Worm (Caenorhabditis elegans): Measurements from ENCODE around the gene vab-9.
A peak's percentile ranks its signal among the peaks of the same experiment; 100 is the strongest.

vab-9 gene

DNA sequence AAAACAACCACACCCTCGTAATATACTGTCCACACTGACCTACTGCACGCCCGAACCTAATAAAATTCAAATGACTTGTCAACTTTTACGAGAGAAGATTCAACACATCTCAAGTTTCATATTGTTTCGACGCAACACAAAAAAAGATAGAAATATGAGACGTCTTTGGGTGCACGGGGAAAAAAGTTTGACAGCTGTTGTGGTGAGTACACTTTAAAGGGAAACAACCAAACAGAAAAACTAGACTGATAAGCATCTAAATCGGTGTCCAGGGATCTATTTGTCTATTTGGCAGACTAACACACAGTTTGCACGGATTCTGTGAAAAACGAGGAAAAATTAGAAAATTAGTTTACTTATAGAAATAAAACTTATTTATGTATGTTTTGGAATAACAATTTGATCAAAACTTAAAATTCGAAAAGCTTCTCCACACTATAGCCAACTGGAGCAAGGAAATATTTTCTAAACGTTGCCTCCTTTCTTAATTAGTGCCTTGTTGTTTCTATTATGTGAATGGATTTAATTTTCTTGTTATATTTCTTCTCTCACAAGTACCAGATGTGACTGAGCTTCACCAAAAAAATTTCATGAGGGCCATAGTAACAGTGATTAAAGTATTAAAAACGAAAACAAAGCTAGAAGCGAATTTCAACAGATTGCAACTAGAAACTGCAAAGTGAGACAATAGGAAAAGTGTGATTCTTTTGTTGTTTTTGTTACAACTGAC is 6.3 kb upstream of the vab-9 start:
- TF ChIP-seq daf-19 (GFP tag; conservative IDR thresholded peaks at IDR 0.05), result no peak
- TF ChIP-seq aha-1 (tag), result peak; percentile 50

DNA sequence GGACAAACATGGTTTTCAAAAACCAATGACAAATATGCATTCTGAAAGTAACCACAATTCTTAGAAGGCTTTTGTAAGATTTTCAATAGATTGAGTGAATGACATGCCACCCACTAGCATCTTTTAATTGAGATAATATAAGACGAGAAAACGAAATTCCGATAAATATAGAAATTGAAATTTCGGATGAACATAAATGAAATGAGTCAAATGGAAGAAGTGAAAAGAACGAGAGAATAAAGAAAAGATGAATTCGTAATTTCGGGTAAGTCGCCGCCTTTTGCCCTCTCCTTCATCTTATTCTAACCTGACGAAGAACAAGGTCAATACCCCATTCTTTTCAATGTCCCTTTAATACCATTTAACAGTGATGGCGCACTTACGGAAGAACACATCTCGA is 4.9 kb upstream of the vab-9 start:
- TF ChIP-seq egl-27 (tag; optimal IDR thresholded peaks at IDR 0.05) (no peak), mep-1 (tag; optimal IDR thresholded peaks at IDR 0.05) (no peak), snpc-1.2 (GFP tag; IDR thresholded peaks at IDR 0.05) (no peak), nhr-28 (tag; optimal IDR thresholded peaks at IDR 0.05) (no peak), nhr-6 (tag; optimal IDR thresholded peaks at IDR 0.05) (no peak), spr-3 (GFP tag; optimal IDR thresholded peaks at IDR 0.05) (no peak), R02D3.7 (tag; optimal IDR thresholded peaks at IDR 0.05) (no peak), Y75B8A.6 (GFP tag; IDR thresholded peaks at IDR 0.05) (no peak)

DNA sequence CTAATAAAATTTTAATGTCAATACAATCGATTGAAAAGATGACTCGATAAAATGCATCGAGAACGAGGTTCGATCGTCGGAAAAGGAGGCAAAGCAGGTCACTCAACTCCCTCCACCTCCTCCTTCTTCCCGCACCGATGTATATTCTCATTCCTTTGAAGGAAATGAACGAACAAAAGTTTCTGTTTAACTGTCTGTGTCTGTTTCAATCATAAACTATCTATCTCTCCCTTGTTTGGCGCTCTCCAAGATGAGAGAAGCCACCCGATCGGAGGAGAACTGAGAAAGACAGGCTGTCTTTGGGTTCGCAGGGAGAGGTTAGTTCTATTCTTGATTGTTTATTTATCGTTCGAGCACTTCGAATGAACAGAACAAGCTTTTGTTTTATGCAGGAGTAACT is 3.6 kb upstream of the vab-9 start, which contains the start of gene D2085.7:
Gene D2085.7, plus strand, starts transcription at position 251 of the 400 bp plus-strand sequence.
- TF ChIP-seq ceh-44 (GFP tag; IDR thresholded peaks at IDR 0.05) (no peak), aly-2 (tag; optimal IDR thresholded peaks at IDR 0.05) (no peak), tra-1 (GFP tag; IDR thresholded peaks at IDR 0.05) (no peak), nhr-76 (tag; optimal IDR thresholded peaks at IDR 0.05) (no peak), nhr-25 (tag; optimal IDR thresholded peaks at IDR 0.05; ENCODE audit: borderline replicate concordance, insufficient read depth) (no peak), nhr-28 (tag; optimal IDR thresholded peaks at IDR 0.05) (peak; percentile 3), nhr-10 (tag; optimal IDR thresholded peaks at IDR 0.05) (no peak), pha-4 (GFP tag; IDR thresholded peaks at IDR 0.05) (no peak), pha-4 (tag; optimal IDR thresholded peaks at IDR 0.05) (no peak), mep-1 (tag; optimal IDR thresholded peaks at IDR 0.05) (no peak), daf-12 (tag; optimal IDR thresholded peaks at IDR 0.05) (no peak), Y48G9A.11 (GFP tag; IDR thresholded peaks at IDR 0.05) (no peak), jun-1 (tag; optimal IDR thresholded peaks at IDR 0.05) (no peak), ceh-32 (tag; optimal IDR thresholded peaks at IDR 0.05; ENCODE audit: poor library complexity) (no peak), daf-16 (GFP tag; optimal IDR thresholded peaks at IDR 0.05) (no peak), daf-16 (tag; optimal IDR thresholded peaks at IDR 0.05) (peak; percentile 19), gei-8 (GFP tag; optimal IDR thresholded peaks at IDR 0.05) (no peak), mdl-1 (tag; optimal IDR thresholded peaks at IDR 0.05) (no peak), hlh-30 (tag; optimal IDR thresholded peaks at IDR 0.05; ENCODE audit: insufficient read depth) (no peak), ZK337.2 (GFP tag; IDR thresholded peaks at IDR 0.05) (no peak), fos-1 (tag; optimal IDR thresholded peaks at IDR 0.05) (no peak), hif-1 (tag; optimal IDR thresholded peaks at IDR 0.05) (no peak), dmd-6 (GFP tag; IDR thresholded peaks at IDR 0.05) (no peak), lsy-2 (tag; optimal IDR thresholded peaks at IDR 0.05) (no peak), hlh-11 (tag; optimal IDR thresholded peaks at IDR 0.05) (peak; percentile 14), mes-2 (tag; optimal IDR thresholded peaks at IDR 0.05; ENCODE audit: poor library complexity, severe bottlenecking) (peak; percentile 10), T20F7.1 (GFP tag; optimal IDR thresholded peaks at IDR 0.05) (no peak), F44E2.7 (GFP tag; IDR thresholded peaks at IDR 0.05) (no peak), fkh-10 (GFP tag; optimal IDR thresholded peaks at IDR 0.05) (no peak), aha-1 (tag) (no peak), sdz-12 (GFP tag; optimal IDR thresholded peaks at IDR 0.05) (no peak), mdt-29 (GFP tag; IDR thresholded peaks at IDR 0.05) (no peak), zip-11 (GFP tag; IDR thresholded peaks at IDR 0.05) (no peak), dve-1 (tag; optimal IDR thresholded peaks at IDR 0.05; ENCODE audit: insufficient read depth) (peak; percentile 9), hmg-1.1 (GFP tag; IDR thresholded peaks at IDR 0.05) (no peak)
